Worm (Caenorhabditis elegans) whole organism, early embryonic: ENCODE results near the gene Y37A1B.7.

Experiments used
- B0310.2 ChIP-seq: sonication (generic microtip); optimal IDR thresholded peaks from 2 replicates; lab custom pipeline; 2016; ENCODE audit warnings: mild to moderate bottlenecking, missing genetic modification characterization, missing compliant biosample characterization
- F13C5.2 ChIP-seq: sonication (generic microtip); optimal IDR thresholded peaks from 2 replicates; lab custom pipeline; 2017; ENCODE audit warnings: mild to moderate bottlenecking, missing genetic modification characterization, inconsistent platforms, missing compliant biosample characterization
- ama-1 ChIP-seq: fragments of 150-350 bp; optimal IDR thresholded peaks from 2 replicates; lab custom pipeline; 2014
- ceh-13 ChIP-seq: fragments of 200-800 bp; sonication (Bioruptor generic); optimal IDR thresholded peaks from 2 replicates; lab custom pipeline; 2018; ENCODE audit warnings: mild to moderate bottlenecking, missing genetic modification characterization, missing compliant biosample characterization
- ceh-36 ChIP-seq: sonication (generic microtip); optimal IDR thresholded peaks from 2 replicates; lab custom pipeline; 2016; ENCODE audit warnings: missing genetic modification characterization, inconsistent platforms, missing compliant biosample characterization
- ets-7 ChIP-seq: sonication (generic microtip); optimal IDR thresholded peaks from 2 replicates; lab custom pipeline; 2016; ENCODE audit warnings: missing genotype, missing genetic modification characterization, missing compliant biosample characterization
- flt-1 ChIP-seq: fragments of 200-800 bp; sonication (Bioruptor generic); IDR thresholded peaks from 2 replicates; pipeline ENCODE4 v1.3.6; 2022; ENCODE audit warnings: missing genetic modification characterization, missing compliant biosample characterization
- hmbx-1 ChIP-seq: sonication (generic microtip); optimal IDR thresholded peaks from 2 replicates; lab custom pipeline; 2016; ENCODE audit warnings: mild to moderate bottlenecking, missing genetic modification characterization, missing compliant biosample characterization
- hmg-4 ChIP-seq: fragments of 200-800 bp; sonication (Bioruptor generic); optimal IDR thresholded peaks from 2 replicates; lab custom pipeline; 2018; ENCODE audit warnings: mild to moderate bottlenecking, missing genetic modification characterization, missing compliant biosample characterization
- pes-1 ChIP-seq: fragments of 200-800 bp; sonication (Bioruptor generic); IDR thresholded peaks from 2 replicates; pipeline ENCODE4 v1.3.6; 2022; ENCODE audit warnings: missing genetic modification reagents, missing genetic modification characterization, missing compliant biosample characterization
- scrt-1 ChIP-seq: fragments of 200-800 bp; sonication (Bioruptor generic); IDR thresholded peaks from 2 replicates; pipeline ENCODE4 v1.3.6; 2022; ENCODE audit warnings: missing genetic modification characterization, missing compliant biosample characterization
- sea-1 ChIP-seq: fragments of 200-800 bp; sonication (Bioruptor generic); conservative IDR thresholded peaks from 2 replicates; pipeline ENCODE4 v1.3.6; 2022; ENCODE audit warnings: missing genetic modification characterization, missing compliant biosample characterization
- tbx-11 ChIP-seq: fragments of 200-800 bp; sonication (Bioruptor generic); IDR thresholded peaks from 2 replicates; pipeline ENCODE4 v1.3.6; 2022; ENCODE audit warnings: missing genetic modification characterization, missing compliant biosample characterization
- tra-4 ChIP-seq: sonication (generic microtip); optimal IDR thresholded peaks from 2 replicates; lab custom pipeline; 2017; ENCODE audit warnings: missing genetic modification characterization, missing compliant biosample characterization

DNA sequence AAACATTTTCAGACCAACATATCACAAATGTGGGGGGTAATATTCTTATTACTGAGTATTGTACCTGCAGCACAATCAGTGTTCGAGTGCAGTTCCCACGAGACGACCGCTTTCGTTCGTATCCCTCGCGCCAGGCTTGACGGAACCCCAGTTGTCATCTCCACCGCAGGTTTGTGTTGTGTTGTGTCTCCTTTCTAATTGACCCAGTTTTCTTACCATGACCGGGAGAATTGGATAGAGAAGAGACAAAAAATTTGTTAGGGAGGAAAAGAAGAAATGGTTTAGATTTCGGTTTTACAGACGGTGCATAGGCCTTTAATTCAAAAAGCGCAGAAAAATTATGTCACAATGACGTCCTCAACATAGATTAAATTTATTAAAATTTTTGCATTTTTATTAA lies 47.7 kb upstream of the Y37A1B.7 start, which contains the start of gene noah-2:
- no peak for TF ChIP-seq ceh-36 (tag; lab: Kevin White, UChicago)
- no peak for TF ChIP-seq ama-1
- TF ChIP-seq ets-7 (tag; lab: Kevin White, UChicago), result no peak
- TF ChIP-seq B0310.2 (tag; lab: Kevin White, UChicago), result no peak
- no peak for TF ChIP-seq sea-1
- no peak for TF ChIP-seq ceh-13 (GFP tag; lab: Kevin White, UChicago)
- TF ChIP-seq pes-1, result no peak
- TF ChIP-seq tra-4 (tag; lab: Kevin White, UChicago), result no peak
- TF ChIP-seq F13C5.2 (tag; lab: Kevin White, UChicago), result no peak
- TF ChIP-seq scrt-1, result no peak
- TF ChIP-seq flt-1 (GFP tag; lab: Robert Waterston, UW), result no peak
- TF ChIP-seq hmg-4 (GFP tag; lab: Kevin White, UChicago), result no peak
- no peak for TF ChIP-seq tbx-11 (GFP tag; lab: Robert Waterston, UW)
- TF ChIP-seq hmbx-1, result no peak
